Fruit fly (Drosophila melanogaster) whole organism, embryonic: ENCODE data around the gene Fst.

Source experiments
- Ada2b ChIP-seq: fragments of 200-800 bp; sonication (Bioruptor generic); IDR thresholded peaks from 2 replicates; pipeline ENCODE4 v1.3.6; 2022; ENCODE audit warnings: missing biosample characterization, missing genetic modification characterization
- CG10209 ChIP-seq: fragments of 200-800 bp; sonication (Bioruptor generic); optimal IDR thresholded peaks from 3 replicates; lab custom pipeline; 2017; ENCODE audit warnings: missing biosample characterization, mild to moderate bottlenecking, missing genetic modification characterization, missing genetic modification reagents
- CG10274 ChIP-seq: fragments of 200-800 bp; sonication (Bioruptor generic); optimal IDR thresholded peaks from 3 replicates; lab custom pipeline; 2017; ENCODE audit warnings: missing biosample characterization, mild to moderate bottlenecking, missing genetic modification characterization
- CG11723 ChIP-seq: fragments of 200-800 bp; sonication (Bioruptor generic); optimal IDR thresholded peaks from 2 replicates; lab custom pipeline; 2017; ENCODE audit warnings: missing biosample characterization, mild to moderate bottlenecking, missing genetic modification characterization
- CG12155 ChIP-seq: fragments of 200-800 bp; sonication (Bioruptor generic); optimal IDR thresholded peaks from 3 replicates; lab custom pipeline; 2016; ENCODE audit warnings: missing biosample characterization, missing genetic modification characterization
- CG14667 ChIP-seq: fragments of 200-800 bp; sonication (Bioruptor generic); IDR thresholded peaks from 2 replicates; pipeline ENCODE4 v1.3.6; 2022; ENCODE audit warnings: missing biosample characterization, missing genetic modification characterization
- CG15011 ChIP-seq: fragments of 200-800 bp; sonication (Bioruptor generic); optimal IDR thresholded peaks from 3 replicates; lab custom pipeline; 2018; ENCODE audit warnings: missing biosample characterization, mild to moderate bottlenecking, missing genetic modification characterization
- CG1792 ChIP-seq: fragments of 200-800 bp; sonication (Bioruptor generic); optimal IDR thresholded peaks from 2 replicates; lab custom pipeline; 2016; ENCODE audit warnings: missing biosample characterization, missing genetic modification characterization
- CG18262 ChIP-seq: fragments of 200-800 bp; optimal IDR thresholded peaks from 3 replicates; lab custom pipeline; 2019; ENCODE audit warnings: missing biosample characterization, mild to moderate bottlenecking, missing genetic modification characterization, moderate library complexity
- CG2116 ChIP-seq: fragments of 200-800 bp; sonication (Bioruptor generic); optimal IDR thresholded peaks from 3 replicates; lab custom pipeline; 2018; ENCODE audit warnings: missing biosample characterization, mild to moderate bottlenecking, missing genetic modification characterization
- CG32767 ChIP-seq: fragments of 200-800 bp; sonication (Bioruptor generic); IDR thresholded peaks from 2 replicates; pipeline ENCODE4 v1.3.6; 2022; ENCODE audit warnings: missing biosample characterization, missing genetic modification characterization
- CG3847 ChIP-seq: fragments of 200-800 bp; sonication (Bioruptor generic); IDR thresholded peaks from 2 replicates; pipeline ENCODE4 v1.3.6; 2022; ENCODE audit warnings: missing biosample characterization, missing genetic modification characterization
- CG4328 ChIP-seq: fragments of 200-800 bp; sonication (Bioruptor generic); optimal IDR thresholded peaks from 3 replicates; lab custom pipeline; 2017; ENCODE audit warnings: missing biosample characterization, missing genetic modification reagents, missing genetic modification characterization
- CG4707 ChIP-seq: fragments of 200-800 bp; sonication (Bioruptor generic); optimal IDR thresholded peaks from 2 replicates; lab custom pipeline; 2018; ENCODE audit warnings: missing biosample characterization, mild to moderate bottlenecking, missing genetic modification characterization, moderate library complexity
- CG6175 ChIP-seq: fragments of 200-800 bp; sonication (Bioruptor generic); IDR thresholded peaks from 3 replicates; pipeline ENCODE4 v1.3.6; 2022; ENCODE audit warnings: missing biosample characterization, missing genetic modification characterization
- CG6765 ChIP-seq: fragments of 200-800 bp; sonication (Bioruptor generic); optimal IDR thresholded peaks from 3 replicates; lab custom pipeline; 2017; ENCODE audit warnings: missing biosample characterization, mild to moderate bottlenecking, missing genetic modification characterization
- CG6854 ChIP-seq: fragments of 200-800 bp; sonication (Bioruptor generic); optimal IDR thresholded peaks from 3 replicates; lab custom pipeline; 2017; ENCODE audit warnings: missing biosample characterization, mild to moderate bottlenecking, missing genetic modification characterization
- CG7839 ChIP-seq: fragments of 200-800 bp; sonication (Bioruptor generic); optimal IDR thresholded peaks from 3 replicates; lab custom pipeline; 2018; ENCODE audit warnings: missing biosample characterization, mild to moderate bottlenecking, missing genetic modification characterization, moderate library complexity
- CG8089 ChIP-seq: fragments of 200-800 bp; sonication (Bioruptor generic); optimal IDR thresholded peaks from 3 replicates; lab custom pipeline; 2016; ENCODE audit warnings: missing biosample characterization, missing genetic modification characterization
- CG8281 ChIP-seq: fragments of 200-800 bp; sonication (Bioruptor generic); optimal IDR thresholded peaks from 2 replicates; lab custom pipeline; 2018; ENCODE audit warnings: missing biosample characterization, mild to moderate bottlenecking, missing genetic modification characterization, moderate library complexity
- CG9932 ChIP-seq: fragments of 200-800 bp; sonication (Bioruptor generic); IDR thresholded peaks from 2 replicates; pipeline ENCODE4 v1.3.6; 2022; ENCODE audit warnings: missing biosample characterization, missing genetic modification characterization
- CHES-1-like ChIP-seq: fragments of 200-800 bp; sonication (Bioruptor generic); optimal IDR thresholded peaks from 2 replicates; lab custom pipeline; 2016; ENCODE audit warnings: missing biosample characterization, missing genetic modification characterization
- CrebB ChIP-seq: fragments of 200-800 bp; sonication (Bioruptor generic); optimal IDR thresholded peaks from 3 replicates; lab custom pipeline; 2018; ENCODE audit warnings: missing biosample characterization, mild to moderate bottlenecking, missing genetic modification characterization
- Dbx ChIP-seq: fragments of 200-800 bp; sonication (Bioruptor generic); IDR thresholded peaks from 3 replicates; pipeline ENCODE4 v1.3.6; 2022; ENCODE audit warnings: missing biosample characterization, missing genetic modification characterization
- Dip2 ChIP-seq: fragments of 200-800 bp; sonication (Bioruptor generic); IDR thresholded peaks from 2 replicates; pipeline ENCODE4 v1.3.6; 2022; ENCODE audit warnings: missing biosample characterization, missing genetic modification characterization
- Ets97D ChIP-seq: fragments of 200-800 bp; sonication (Bioruptor generic); optimal IDR thresholded peaks from 3 replicates; lab custom pipeline; 2016; ENCODE audit warnings: missing biosample characterization, missing genetic modification characterization
- HmgZ ChIP-seq: fragments of 200-800 bp; sonication (Bioruptor generic); optimal IDR thresholded peaks from 2 replicates; lab custom pipeline; 2018; ENCODE audit warnings: missing biosample characterization, mild to moderate bottlenecking, missing genetic modification characterization
- MESR4 ChIP-seq: fragments of 200-800 bp; sonication (Bioruptor generic); optimal IDR thresholded peaks from 2 replicates; lab custom pipeline; 2018; ENCODE audit warnings: missing biosample characterization, mild to moderate bottlenecking, missing genetic modification characterization, moderate library complexity
- Max ChIP-seq: fragments of 200-800 bp; sonication (Bioruptor generic); optimal IDR thresholded peaks from 2 replicates; lab custom pipeline; 2016; ENCODE audit warnings: missing biosample characterization, mild to moderate bottlenecking, missing genetic modification characterization
- Mes4 ChIP-seq: fragments of 200-800 bp; sonication (Bioruptor generic); optimal IDR thresholded peaks from 2 replicates; lab custom pipeline; 2016; ENCODE audit warnings: missing biosample characterization, missing genetic modification characterization
- Spps ChIP-seq: fragments of 200-800 bp; sonication (Bioruptor generic); optimal IDR thresholded peaks from 2 replicates; lab custom pipeline; 2018; ENCODE audit warnings: missing biosample characterization, mild to moderate bottlenecking, missing genetic modification characterization
- aop ChIP-seq: fragments of 200-800 bp; sonication (Bioruptor generic); IDR thresholded peaks from 2 replicates; pipeline ENCODE4 v1.3.6; 2022; ENCODE audit warnings: missing biosample characterization, missing genetic modification characterization
- bcd ChIP-seq: fragments of 200-800 bp; sonication (Bioruptor generic); optimal IDR thresholded peaks from 2 replicates; lab custom pipeline; 2017; ENCODE audit warnings: missing biosample characterization, mild to moderate bottlenecking, missing genetic modification characterization
- bsh ChIP-seq, 2 experiments: fragments of 200-800 bp; sonication (Bioruptor generic); optimal IDR thresholded peaks; 2 replicates each; lab custom pipeline; 2017 to 2018; ENCODE audit warnings: mild to moderate bottlenecking in 2 of 2, missing biosample characterization in 2 of 2, missing genetic modification characterization in 2 of 2, moderate library complexity in 1 of 2
- cas ChIP-seq: fragments of 200-800 bp; sonication (Bioruptor generic); IDR thresholded peaks from 2 replicates; pipeline ENCODE4 v1.3.6; 2022; ENCODE audit warnings: missing biosample characterization, missing genetic modification characterization
- caup ChIP-seq: fragments of 200-800 bp; sonication (Bioruptor generic); optimal IDR thresholded peaks from 3 replicates; lab custom pipeline; 2017; ENCODE audit warnings: missing biosample characterization, mild to moderate bottlenecking, missing genetic modification characterization, moderate library complexity; ENCODE audit not compliant: severe bottlenecking
- dimm ChIP-seq: fragments of 200-800 bp; sonication (Bioruptor generic); IDR thresholded peaks from 2 replicates; pipeline ENCODE4 v1.3.6; 2022; ENCODE audit warnings: missing biosample characterization, missing genetic modification characterization
- disco-r ChIP-seq: fragments of 200-800 bp; sonication (Bioruptor generic); optimal IDR thresholded peaks from 2 replicates; lab custom pipeline; 2016; ENCODE audit warnings: missing biosample characterization, missing genetic modification characterization
- dpn ChIP-seq, 2 experiments: fragments of 200-800 bp; sonication (Bioruptor generic); optimal IDR thresholded peaks; 3 replicates each; lab custom pipeline; 2016; ENCODE audit warnings: missing biosample characterization in 2 of 2, missing genetic modification characterization in 2 of 2
- en ChIP-seq: fragments of 200-800 bp; sonication (Bioruptor generic); optimal IDR thresholded peaks from 2 replicates; lab custom pipeline; 2016; ENCODE audit warnings: missing biosample characterization, missing genetic modification characterization
- ind ChIP-seq: fragments of 200-800 bp; sonication (Bioruptor generic); optimal IDR thresholded peaks from 3 replicates; lab custom pipeline; 2016; ENCODE audit warnings: missing biosample characterization, missing genetic modification characterization
- jumu ChIP-seq: fragments of 200-800 bp; sonication (Bioruptor generic); optimal IDR thresholded peaks from 3 replicates; lab custom pipeline; 2016; ENCODE audit warnings: missing biosample characterization, missing genetic modification characterization
- lov ChIP-seq, 2 experiments: fragments of 200-800 bp in 1 of 2; fragments of >200 bp in 1 of 2; sonication (Bioruptor generic) in 1 of 2; IDR thresholded peaks in 1 of 2; optimal IDR thresholded peaks in 1 of 2; 2 replicates in 1 of 2; 3 replicates in 1 of 2; pipeline versions ENCODE4 v1.3.6 to Lab custom; 2017 to 2022; ENCODE audit warnings: missing biosample characterization in 1 of 2, missing genetic modification characterization in 1 of 2
- otp ChIP-seq: fragments of 200-800 bp; sonication (Bioruptor generic); IDR thresholded peaks from 3 replicates; pipeline ENCODE4, ENCODE4 v1.3.6; 2022; ENCODE audit warnings: missing biosample characterization, missing genetic modification characterization
- pb ChIP-seq: fragments of 200-800 bp; sonication (Bioruptor generic); optimal IDR thresholded peaks from 3 replicates; lab custom pipeline; 2016; ENCODE audit warnings: missing biosample characterization, missing genetic modification characterization
- row ChIP-seq: fragments of 200-800 bp; sonication (Bioruptor generic); IDR thresholded peaks from 3 replicates; pipeline ENCODE4 v1.3.6; 2022; ENCODE audit warnings: missing biosample characterization, missing genetic modification characterization
- seq ChIP-seq: fragments of 200-800 bp; sonication (Bioruptor generic); IDR thresholded peaks from 2 replicates; pipeline ENCODE4 v1.3.6; 2022; ENCODE audit warnings: missing biosample characterization, missing genetic modification characterization
- slbo ChIP-seq: fragments of 200-800 bp; sonication (Bioruptor generic); IDR thresholded peaks from 2 replicates; pipeline ENCODE4 v1.3.6; 2022; ENCODE audit warnings: missing biosample characterization, missing genetic modification characterization
- slp2 ChIP-seq: fragments of 200-800 bp; sonication (Bioruptor generic); optimal IDR thresholded peaks from 2 replicates; lab custom pipeline; 2016; ENCODE audit warnings: missing biosample characterization, missing genetic modification characterization
- tio ChIP-seq: fragments of 200-800 bp; sonication (Bioruptor generic); optimal IDR thresholded peaks from 2 replicates; lab custom pipeline; 2017; ENCODE audit warnings: missing biosample characterization, missing genetic modification characterization, inconsistent platforms
- wdn ChIP-seq: fragments of 200-800 bp; sonication (Bioruptor generic); IDR thresholded peaks from 2 replicates; pipeline ENCODE4 v1.3.6; 2022; ENCODE audit warnings: missing biosample characterization, missing genetic modification characterization
- z ChIP-seq: fragments of 200-800 bp; sonication (Bioruptor generic); IDR thresholded peaks from 3 replicates; pipeline ENCODE4 v1.3.6; 2022; ENCODE audit warnings: missing biosample characterization, missing genetic modification characterization

Gene Fst

dm6 chr3R:9600558-9600959, 45.4 kb downstream of the Fst start (continued):
- TF ChIP-seq lov (optimal IDR thresholded peaks at IDR 0.05; lab: Kevin White, UChicago) (no peak), lov (GFP tag; IDR thresholded peaks at IDR 0.05; lab: Robert Waterston, UW) (no peak), row (GFP tag; lab: Robert Waterston, UW) (0 out of 3 replicates have a peak, but pooled peaks have one; percentile 14), seq (GFP tag; lab: Robert Waterston, UW) (no peak), Dbx (GFP tag; lab: Robert Waterston, UW) (peak; percentile 65; the same call in 2 of the 3 replicates), MESR4 (GFP tag; lab: Kevin White, UChicago) (no peak), CG1792 (GFP tag; lab: Kevin White, UChicago) (no peak), CG6765 (GFP tag; lab: Kevin White, UChicago) (peak; percentile 20), CG12155 (GFP tag; lab: Kevin White, UChicago) (no peak), wdn (0 out of 2 replicates have a peak, but pooled peaks have one; percentile 34), disco-r (no peak), Dip2 (GFP tag; lab: Robert Waterston, UW) (no peak), CG32767 (GFP tag; lab: Robert Waterston, UW) (no peak), CG9932 (peak; percentile 66), CrebB (tag; lab: Kevin White, UChicago) (no peak), Spps (tag; lab: Kevin White, UChicago) (no peak), z (GFP tag; lab: Robert Waterston, UW) (no peak), CG15011 (GFP tag; lab: Kevin White, UChicago) (peak; percentile 72), ind (GFP tag; lab: Kevin White, UChicago) (peak; percentile 27), CG10274 (GFP tag; lab: Kevin White, UChicago) (peak; percentile 13), CHES-1-like (GFP tag; lab: Kevin White, UChicago) (no peak), tio (peak; percentile 23), Mes4 (GFP tag; lab: Kevin White, UChicago) (no peak), aop (GFP tag; lab: Robert Waterston, UW) (no peak), CG6854 (GFP tag; lab: Kevin White, UChicago) (peak; percentile 44), CG4707 (GFP tag; lab: Kevin White, UChicago) (peak; percentile 18), CG11723 (GFP tag; lab: Kevin White, UChicago) (peak; percentile 2), CG8089 (GFP tag; lab: Kevin White, UChicago) (no peak), otp (GFP tag; lab: Robert Waterston, UW) (no peak), slp2 (no peak), jumu (GFP tag; lab: Kevin White, UChicago) (no peak), CG3847 (GFP tag; lab: Robert Waterston, UW) (peak; percentile 32), slbo (GFP tag; lab: Robert Waterston, UW) (peak; percentile 67), Ets97D (GFP tag; lab: Kevin White, UChicago) (no peak), bsh (GFP tag; optimal IDR thresholded peaks at IDR 0.05; lab: Kevin White, UChicago) (peak in 1 of 2 experiments; percentile 40), CG2116 (GFP tag; lab: Kevin White, UChicago) (no peak), Ada2b (no peak), cas (GFP tag; lab: Robert Waterston, UW) (no peak), en (GFP tag; lab: Kevin White, UChicago) (no peak), dpn (GFP tag; optimal IDR thresholded peaks at IDR 0.05; lab: Kevin White, UChicago) (no peak), CG8281 (tag; lab: Kevin White, UChicago) (peak; percentile 24), Max (GFP tag; lab: Kevin White, UChicago) (no peak), CG18262 (tag; lab: Kevin White, UChicago) (peak; percentile 56), dimm (GFP tag; lab: Robert Waterston, UW) (no peak), CG4328 (GFP tag; lab: Kevin White, UChicago) (peak; percentile 28), CG10209 (peak; percentile 60), bcd (GFP tag; lab: Kevin White, UChicago) (peak; percentile 25), pb (GFP tag; lab: Kevin White, UChicago) (no peak), HmgZ (tag; lab: Kevin White, UChicago) (no peak), CG7839 (peak; percentile 71), caup (GFP tag; lab: Kevin White, UChicago) (peak; percentile 71), CG14667 (GFP tag; lab: Robert Waterston, UW) (no peak), CG6175 (GFP tag; lab: Robert Waterston, UW) (no peak)
